Worm (Caenorhabditis elegans): Measurements from ENCODE around the gene ncap-1.

- TF ChIP-seq nhr-28 (tag; optimal IDR thresholded peaks at IDR 0.05) (no peak), ama-1 (optimal IDR thresholded peaks at IDR 0.05) (no peak), ztf-4 (tag; optimal IDR thresholded peaks at IDR 0.05) (no peak), grh-1 (GFP tag; IDR thresholded peaks at IDR 0.05) (no peak)
Measured at ce11 chrII:2922782-2923181, 3.7 kb upstream of the ncap-1 start.
